Worm (Caenorhabditis elegans): ENCODE measurements around the gene srx-80.
A peak's percentile ranks its signal among the peaks of the same experiment; 100 is the strongest.

The srx-80 gene

DNA sequence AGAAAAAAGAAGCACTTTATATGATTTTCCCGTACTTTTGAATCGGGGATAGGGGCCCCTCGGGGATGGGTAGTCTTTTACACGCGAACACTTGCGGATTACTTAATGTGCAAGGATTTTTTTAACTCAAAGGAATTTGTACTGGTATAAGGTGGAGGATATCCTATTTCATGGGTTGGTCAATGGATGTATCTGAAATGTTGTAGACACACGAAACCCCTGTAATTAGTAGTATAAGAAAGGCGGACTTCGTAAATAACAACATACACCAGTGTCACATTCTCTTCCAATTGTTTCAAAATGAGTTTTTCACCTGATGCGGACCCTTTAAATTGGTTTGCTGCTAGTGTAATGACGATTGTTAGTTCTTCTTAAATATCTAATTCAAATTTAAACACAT lies at the start of gene srx-80:
Gene srx-80 (plus strand): TSS at position 301 of the 400 bp plus-strand sequence.
- TF ChIP-seq efl-1 (optimal IDR thresholded peaks at IDR 0.05): no peak
- TF ChIP-seq efl-1 (GFP tag; optimal IDR thresholded peaks at IDR 0.05 in 1 of 2): peak in 1 of 2 experiments; percentile 75
- TF ChIP-seq unc-98 (GFP tag; IDR thresholded peaks at IDR 0.05): no peak

DNA sequence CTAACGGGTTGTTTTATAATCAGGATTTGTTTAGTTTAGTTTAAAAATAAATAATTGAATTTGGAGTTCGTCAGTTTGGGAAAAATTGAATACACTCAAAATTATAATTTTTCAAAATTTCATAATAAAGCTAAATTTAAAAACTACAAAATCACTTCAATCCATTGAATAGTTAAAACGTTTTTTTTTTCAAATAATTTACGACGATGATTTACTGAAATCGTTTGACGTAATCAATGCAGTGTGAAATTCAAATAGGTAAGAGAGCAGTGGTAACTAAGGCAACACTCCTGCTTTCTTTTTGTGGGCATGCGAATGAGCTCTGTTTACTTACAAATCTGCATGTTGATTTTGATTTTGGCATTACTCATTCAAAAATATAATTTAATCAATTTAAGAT lies 48.3 kb upstream of the srx-80 start, which contains the start of gene F38B7.10:
Gene F38B7.10 (plus strand): TSS at position 301 of the 400 bp plus-strand sequence.
- TF ChIP-seq snpc-4 (tag; optimal IDR thresholded peaks at IDR 0.05): no peak
- TF ChIP-seq nhr-90 (tag; optimal IDR thresholded peaks at IDR 0.05; ENCODE audit: poor library complexity): no peak
- no peak for TF ChIP-seq ztf-4 (tag; optimal IDR thresholded peaks at IDR 0.05)
- no peak for TF ChIP-seq elt-3 (tag; optimal IDR thresholded peaks at IDR 0.05)
- no peak for TF ChIP-seq mdl-1 (tag; optimal IDR thresholded peaks at IDR 0.05)
- no peak for TF ChIP-seq ceh-88 (GFP tag; IDR thresholded peaks at IDR 0.05)
- TF ChIP-seq fkh-8 (tag; optimal IDR thresholded peaks at IDR 0.05): peak; percentile 24
- TF ChIP-seq nhr-20 (tag; optimal IDR thresholded peaks at IDR 0.05): no peak
- TF ChIP-seq nhr-85 (tag): peak; percentile 48
- no peak for TF ChIP-seq nhr-71 (tag; optimal IDR thresholded peaks at IDR 0.05)
- no peak for TF ChIP-seq nhr-237 (tag; optimal IDR thresholded peaks at IDR 0.05)

DNA sequence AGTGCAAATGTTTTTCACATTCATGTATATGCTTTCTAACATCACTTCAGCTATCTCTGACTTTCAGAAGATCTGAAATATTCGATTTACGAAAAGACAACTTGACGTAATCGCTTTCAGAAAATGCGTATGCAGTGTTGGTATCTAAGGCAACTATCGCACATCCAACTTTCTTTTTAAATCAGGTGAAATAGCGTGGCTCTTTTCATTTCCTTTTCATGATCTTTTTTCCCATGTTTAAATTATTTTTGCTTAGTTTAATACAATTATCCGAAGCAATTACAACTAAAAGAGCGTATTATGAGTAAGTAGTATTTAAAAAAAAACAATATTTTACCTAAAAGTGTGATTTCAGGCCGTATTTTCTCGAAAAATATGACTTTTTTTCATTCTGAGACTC lies 46.7 kb upstream of the srx-80 start, which contains the start of gene F38B7.11:
Gene F38B7.11 (plus strand): TSS at position 301 of the 400 bp plus-strand sequence.
- peak; percentile 30 for TF ChIP-seq fkh-8 (tag; optimal IDR thresholded peaks at IDR 0.05)
- TF ChIP-seq F16B12.6 (tag; optimal IDR thresholded peaks at IDR 0.05): no peak
- no peak for TF ChIP-seq efl-3 (GFP tag; optimal IDR thresholded peaks at IDR 0.05)
- TF ChIP-seq nhr-90 (tag; optimal IDR thresholded peaks at IDR 0.05; ENCODE audit: poor library complexity): no peak
- TF ChIP-seq hlh-4 (tag; optimal IDR thresholded peaks at IDR 0.05): no peak

DNA sequence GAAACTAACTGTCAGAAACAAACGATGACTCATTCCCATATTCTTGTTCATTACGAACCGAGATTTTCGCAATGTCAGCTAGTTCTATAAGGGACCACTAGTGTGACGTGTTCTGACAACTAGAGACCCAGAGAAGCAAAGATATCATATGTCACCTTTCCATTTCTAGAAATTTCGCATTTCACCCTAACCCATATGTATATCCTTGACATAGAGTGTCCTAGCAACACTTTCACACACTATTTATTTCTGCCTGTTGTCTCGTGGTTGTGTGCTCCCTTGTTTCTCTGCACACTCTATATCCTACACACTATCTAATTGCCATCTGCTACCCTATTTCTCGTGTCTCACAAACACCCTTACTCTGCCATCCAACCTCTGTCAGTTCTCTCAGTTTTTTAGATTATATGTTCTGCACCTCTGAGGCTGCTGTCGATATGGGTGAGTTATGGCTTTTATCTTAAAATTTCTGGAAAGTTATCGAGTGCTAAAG lies 44.6 kb upstream of the srx-80 start, which contains the start of the genes F38B7.17 and F38B7.3:
Gene F38B7.17 (minus strand): TSS at position 51 of the 493 bp plus-strand sequence.
Gene F38B7.3 (plus strand): TSS at position 194 of the 493 bp plus-strand sequence.
- peak; percentile 56 for TF ChIP-seq ceh-8 (GFP tag; optimal IDR thresholded peaks at IDR 0.05)
- no peak for TF ChIP-seq ceh-88 (GFP tag; IDR thresholded peaks at IDR 0.05)
- no peak for TF ChIP-seq lin-39 (tag; optimal IDR thresholded peaks at IDR 0.05)
- peak; percentile 25; the same call in 1 of the 2 replicates for TF ChIP-seq isw-1 (GFP tag; IDR thresholded peaks at IDR 0.05)
- no peak for TF ChIP-seq vab-15 (tag; optimal IDR thresholded peaks at IDR 0.05)
- TF ChIP-seq hpl-2 (GFP tag; optimal IDR thresholded peaks at IDR 0.05): no peak
- TF ChIP-seq nhr-20 (tag; optimal IDR thresholded peaks at IDR 0.05): peak; percentile 83
- TF ChIP-seq mdl-1 (tag; optimal IDR thresholded peaks at IDR 0.05): peak; percentile 5 to 88
- TF ChIP-seq lin-35 (GFP tag; optimal IDR thresholded peaks at IDR 0.05): peak; percentile 64 to 70
- TF ChIP-seq ets-5 (GFP tag; IDR thresholded peaks at IDR 0.05): 0 out of 2 replicates have a peak, but pooled peaks have one; percentile 64
- no peak for TF ChIP-seq hlh-17 (GFP tag; optimal IDR thresholded peaks at IDR 0.05; ENCODE audit: borderline replicate concordance)
- peak; percentile 50 for TF ChIP-seq skn-1 (tag; optimal IDR thresholded peaks at IDR 0.05)
- TF ChIP-seq lin-15B (tag; optimal IDR thresholded peaks at IDR 0.05): no peak
- no peak for TF ChIP-seq irx-1 (tag; optimal IDR thresholded peaks at IDR 0.05)
- no peak for TF ChIP-seq zip-4 (GFP tag; optimal IDR thresholded peaks at IDR 0.05)
- TF ChIP-seq unc-30 (tag; optimal IDR thresholded peaks at IDR 0.05): no peak
- peak; percentile 79 for TF ChIP-seq snu-23 (GFP tag; optimal IDR thresholded peaks at IDR 0.05)
- TF ChIP-seq alr-1 (tag; optimal IDR thresholded peaks at IDR 0.05; ENCODE audit: borderline replicate concordance): no peak
- TF ChIP-seq nhr-90 (tag; optimal IDR thresholded peaks at IDR 0.05; ENCODE audit: poor library complexity): no peak
- TF ChIP-seq jun-1 (tag; optimal IDR thresholded peaks at IDR 0.05): no peak
- TF ChIP-seq tbx-2 (tag; optimal IDR thresholded peaks at IDR 0.05): no peak
- no peak for TF ChIP-seq F16B12.6 (tag; optimal IDR thresholded peaks at IDR 0.05)
- no peak for TF ChIP-seq unc-130 (tag; optimal IDR thresholded peaks at IDR 0.05)
- peak; percentile 61 for TF ChIP-seq xbp-1 (tag; optimal IDR thresholded peaks at IDR 0.05)
- peak; percentile 66 for TF ChIP-seq blmp-1 (tag; optimal IDR thresholded peaks at IDR 0.05)
- TF ChIP-seq lir-3 (tag; optimal IDR thresholded peaks at IDR 0.05; ENCODE audit: poor library complexity): peak; percentile 43
- TF ChIP-seq unc-86 (tag; optimal IDR thresholded peaks at IDR 0.05): peak; percentile 42
- TF ChIP-seq ces-1 (GFP tag; optimal IDR thresholded peaks at IDR 0.05): no peak
- no peak for TF ChIP-seq aly-2 (tag; optimal IDR thresholded peaks at IDR 0.05)
- peak; percentile 66 for TF ChIP-seq elt-2 (tag; optimal IDR thresholded peaks at IDR 0.05)
- peak; percentile 54 for TF ChIP-seq pax-3 (tag; optimal IDR thresholded peaks at IDR 0.05)
- no peak for TF ChIP-seq pag-3 (tag; optimal IDR thresholded peaks at IDR 0.05; ENCODE audit: borderline replicate concordance, insufficient read depth)
- no peak for TF ChIP-seq zag-1 (tag; optimal IDR thresholded peaks at IDR 0.05)
- TF ChIP-seq fkh-8 (tag; optimal IDR thresholded peaks at IDR 0.05): peak; percentile 95
